Worm (Caenorhabditis elegans): Measurements from ENCODE around the gene ZK863.1.

ce11 chrV:12197748-12198147, 27.7 kb upstream of the ZK863.1 start:
- TF ChIP-seq W03F9.2 (tag; optimal IDR thresholded peaks at IDR 0.05) (no peak), him-1 (tag; optimal IDR thresholded peaks at IDR 0.05) (no peak)

All from whole organism, L4/young adult.